Worm (Caenorhabditis elegans) whole organism, young adult: ENCODE results near the gene dhrr-1.

ENCODE experiments used
- B0336.3 ChIP-seq: fragments of 200-800 bp; sonication (Bioruptor generic); IDR thresholded peaks from 2 replicates; pipeline ENCODE4 v1.3.6; 2022; ENCODE audit warnings: missing genetic modification characterization, missing compliant biosample characterization
- C06A6.2 ChIP-seq: fragments of 200-800 bp; sonication (Bioruptor generic); conservative IDR thresholded peaks from 2 replicates; pipeline ENCODE4 v1.3.6; 2022; ENCODE audit warnings: missing genetic modification characterization, missing compliant biosample characterization
- C17E4.6 ChIP-seq: fragments of 200-800 bp; sonication (Bioruptor generic); IDR thresholded peaks from 2 replicates; pipeline ENCODE4 v1.3.6; 2022; ENCODE audit warnings: missing genetic modification reagents, missing genetic modification characterization, missing compliant biosample characterization
- D2030.7 ChIP-seq: fragments of 200-800 bp; sonication (Bioruptor generic); IDR thresholded peaks from 2 replicates; pipeline ENCODE4 v1.3.6; 2022; ENCODE audit warnings: missing genetic modification reagents, missing genetic modification characterization, missing compliant biosample characterization
- F33H1.4 ChIP-seq: fragments of 200-800 bp; sonication (Bioruptor generic); IDR thresholded peaks from 2 replicates; pipeline ENCODE4 v1.3.6; 2022; ENCODE audit warnings: missing genetic modification reagents, missing genetic modification characterization, missing compliant biosample characterization
- F49E8.2 ChIP-seq: sonication (generic microtip); optimal IDR thresholded peaks from 3 replicates; lab custom pipeline; 2017; ENCODE audit warnings: missing genetic modification characterization, mild to moderate bottlenecking, missing compliant biosample characterization, antibody characterized with exemption, moderate library complexity; ENCODE audit not compliant: insufficient read depth
- F57A8.1 ChIP-seq: fragments of 200-800 bp; sonication (Bioruptor generic); optimal IDR thresholded peaks from 2 replicates; lab custom pipeline; 2018; ENCODE audit warnings: mild to moderate bottlenecking, missing genetic modification characterization, moderate library complexity, missing compliant biosample characterization
- T07F8.4 ChIP-seq: sonication (generic microtip); optimal IDR thresholded peaks from 2 replicates; lab custom pipeline; 2016; ENCODE audit warnings: mild to moderate bottlenecking, missing genetic modification characterization, moderate library complexity, missing compliant biosample characterization
- T26A5.8 ChIP-seq: sonication (generic microtip); optimal IDR thresholded peaks from 2 replicates; lab custom pipeline; 2016; ENCODE audit warnings: missing genetic modification characterization, missing compliant biosample characterization
- Y56A3A.18 ChIP-seq: fragments of 200-800 bp; sonication (Bioruptor generic); IDR thresholded peaks from 2 replicates; pipeline ENCODE4 v1.3.6; 2022; ENCODE audit warnings: missing genetic modification reagents, missing genetic modification characterization, missing compliant biosample characterization
- aptf-2 ChIP-seq: fragments of 200-800 bp; sonication (Bioruptor generic); conservative IDR thresholded peaks from 2 replicates; pipeline ENCODE4 v1.3.6; 2022; ENCODE audit warnings: missing genetic modification reagents, missing genetic modification characterization, missing compliant biosample characterization
- attf-3 ChIP-seq: fragments of 200-800 bp; sonication (Bioruptor generic); conservative IDR thresholded peaks from 2 replicates; pipeline ENCODE4 v1.3.6; 2022; ENCODE audit warnings: missing genetic modification reagents, missing genetic modification characterization, missing compliant biosample characterization
- bed-2 ChIP-seq: fragments of 200-800 bp; sonication (Bioruptor generic); IDR thresholded peaks from 2 replicates; pipeline ENCODE4 v1.3.6; 2022; ENCODE audit warnings: missing genetic modification reagents, missing genetic modification characterization, missing compliant biosample characterization
- ccch-3 ChIP-seq: fragments of 200-800 bp; sonication (Bioruptor generic); optimal IDR thresholded peaks from 2 replicates; lab custom pipeline; 2018; ENCODE audit warnings: mild to moderate bottlenecking, missing genetic modification characterization, missing compliant biosample characterization
- ceh-40 ChIP-seq: fragments of 200-800 bp; sonication (Bioruptor generic); IDR thresholded peaks from 2 replicates; pipeline ENCODE4 v1.3.6; 2022; ENCODE audit warnings: missing genetic modification characterization, missing compliant biosample characterization
- ceh-58 ChIP-seq: fragments of 200-800 bp; sonication (Bioruptor generic); IDR thresholded peaks from 2 replicates; pipeline ENCODE4 v1.3.6; 2022; ENCODE audit warnings: missing genetic modification characterization, missing compliant biosample characterization
- ceh-91 ChIP-seq: fragments of 200-800 bp; sonication (Bioruptor generic); IDR thresholded peaks from 2 replicates; pipeline ENCODE4 v1.3.6; 2022; ENCODE audit warnings: missing genetic modification reagents, missing genetic modification characterization, missing compliant biosample characterization
- chd-7 ChIP-seq: sonication (generic microtip); optimal IDR thresholded peaks from 2 replicates; lab custom pipeline; 2016; ENCODE audit warnings: mild to moderate bottlenecking, missing genetic modification characterization, moderate library complexity, missing compliant biosample characterization
- dpl-1 ChIP-seq: fragments of 150-350 bp; optimal IDR thresholded peaks from 2 replicates; lab custom pipeline; 2014; ENCODE audit warnings: missing biosample characterization, missing genetic modification reagents, missing genetic modification characterization
- efl-1 ChIP-seq: fragments of 150-350 bp; optimal IDR thresholded peaks from 2 replicates; lab custom pipeline; 2014; ENCODE audit warnings: missing biosample characterization, missing genetic modification reagents, missing genetic modification characterization
- ekl-4 ChIP-seq: fragments of 200-800 bp; sonication (Bioruptor generic); IDR thresholded peaks from 2 replicates; pipeline ENCODE4 v1.3.6; 2022; ENCODE audit warnings: missing genetic modification reagents, missing genetic modification characterization, missing compliant biosample characterization
- fkh-3 ChIP-seq: sonication (generic microtip); optimal IDR thresholded peaks from 2 replicates; lab custom pipeline; 2016; ENCODE audit warnings: mild to moderate bottlenecking, missing genetic modification characterization, missing compliant biosample characterization
- hlh-12 ChIP-seq: sonication (generic microtip); optimal IDR thresholded peaks from 2 replicates; lab custom pipeline; 2016; ENCODE audit warnings: missing genetic modification characterization, missing compliant biosample characterization
- hmg-1.2 ChIP-seq: fragments of 200-800 bp; sonication (Bioruptor generic); IDR thresholded peaks from 2 replicates; pipeline ENCODE4 v1.3.6; 2022; ENCODE audit warnings: missing genetic modification reagents, missing genetic modification characterization, missing compliant biosample characterization
- hsf-1 ChIP-seq: fragments of 200-800 bp; sonication (Bioruptor generic); IDR thresholded peaks from 2 replicates; pipeline ENCODE4 v1.3.6; 2022; ENCODE audit warnings: missing genetic modification reagents, missing genetic modification characterization, missing compliant biosample characterization
- lag-1 ChIP-seq: fragments of 200-800 bp; sonication (Bioruptor generic); IDR thresholded peaks from 2 replicates; pipeline ENCODE4 v1.3.6; 2022; ENCODE audit warnings: missing genetic modification reagents, missing genetic modification characterization, missing compliant biosample characterization
- lin-40 ChIP-seq: sonication (generic microtip); optimal IDR thresholded peaks from 2 replicates; lab custom pipeline; 2016; ENCODE audit warnings: missing genetic modification characterization, mild to moderate bottlenecking, missing compliant biosample characterization, missing genotype, missing genetic modification reagents
- lir-1 ChIP-seq: fragments of 200-800 bp; sonication (Bioruptor generic); conservative IDR thresholded peaks from 2 replicates; pipeline ENCODE4 v1.3.6; 2022; ENCODE audit warnings: missing genetic modification reagents, missing genetic modification characterization, missing compliant biosample characterization
- lsl-1 ChIP-seq: fragments of 200-800 bp; sonication (Bioruptor generic); optimal IDR thresholded peaks from 2 replicates; lab custom pipeline; 2018; ENCODE audit warnings: mild to moderate bottlenecking, missing genetic modification characterization, moderate library complexity, missing compliant biosample characterization
- lsy-27 ChIP-seq: sonication (generic microtip); optimal IDR thresholded peaks from 2 replicates; lab custom pipeline; 2017; ENCODE audit warnings: missing genetic modification characterization, mild to moderate bottlenecking, missing compliant biosample characterization, antibody characterized with exemption, missing genotype, borderline replicate concordance; ENCODE audit not compliant: insufficient read depth
- madf-10 ChIP-seq: sonication (generic microtip); optimal IDR thresholded peaks from 2 replicates; lab custom pipeline; 2016; ENCODE audit warnings: mild to moderate bottlenecking, missing genetic modification characterization, missing compliant biosample characterization
- madf-3 ChIP-seq: fragments of 200-800 bp; sonication (Bioruptor generic); IDR thresholded peaks from 2 replicates; pipeline ENCODE4 v1.3.6; 2022; ENCODE audit warnings: missing genetic modification reagents, missing genetic modification characterization, missing compliant biosample characterization
- mes-4 ChIP-seq: sonication (generic microtip); optimal IDR thresholded peaks from 2 replicates; lab custom pipeline; 2016; ENCODE audit warnings: missing genotype, missing genetic modification characterization, missing compliant biosample characterization
- nhr-27 ChIP-seq: fragments of 200-800 bp; sonication (Bioruptor generic); optimal IDR thresholded peaks from 2 replicates; lab custom pipeline; 2018; ENCODE audit warnings: mild to moderate bottlenecking, missing genetic modification characterization, moderate library complexity, missing compliant biosample characterization
- nhr-80 ChIP-seq: sonication (generic microtip); optimal IDR thresholded peaks from 2 replicates; lab custom pipeline; 2016; ENCODE audit warnings: missing genetic modification characterization, missing compliant biosample characterization
- pbrm-1 ChIP-seq: fragments of 200-800 bp; sonication (Bioruptor generic); IDR thresholded peaks from 2 replicates; pipeline ENCODE4 v1.3.6; 2022; ENCODE audit warnings: missing genetic modification reagents, missing genetic modification characterization, missing compliant biosample characterization
- pha-4 ChIP-seq: fragments of 150-350 bp; sonication (generic microtip); optimal IDR thresholded peaks from 2 replicates; lab custom pipeline; 2014; ENCODE audit warnings: missing biosample characterization, missing genetic modification reagents, missing genetic modification characterization
- sdz-38 ChIP-seq: sonication (generic microtip); optimal IDR thresholded peaks from 2 replicates; lab custom pipeline; 2016; ENCODE audit warnings: missing genotype, missing genetic modification characterization, missing compliant biosample characterization
- sea-2 ChIP-seq: fragments of 200-800 bp; sonication (Bioruptor generic); IDR thresholded peaks from 2 replicates; pipeline ENCODE4 v1.3.6; 2022; ENCODE audit warnings: missing genetic modification characterization, missing compliant biosample characterization
- snpc-1.1 ChIP-seq: sonication (generic microtip); optimal IDR thresholded peaks from 2 replicates; lab custom pipeline; 2017; ENCODE audit warnings: missing genetic modification characterization, mild to moderate bottlenecking, missing compliant biosample characterization, antibody characterized with exemption, moderate library complexity, missing genotype, missing genetic modification reagents; ENCODE audit not compliant: insufficient read depth
- snpc-1.3 ChIP-seq: sonication (generic microtip); optimal IDR thresholded peaks from 2 replicates; lab custom pipeline; 2017; ENCODE audit warnings: missing genetic modification characterization, mild to moderate bottlenecking, missing compliant biosample characterization, antibody characterized with exemption, moderate library complexity, missing genotype, missing genetic modification reagents; ENCODE audit not compliant: insufficient read depth
- tbx-9 ChIP-seq: sonication (generic microtip); optimal IDR thresholded peaks from 2 replicates; lab custom pipeline; 2016; ENCODE audit warnings: borderline replicate concordance, missing genetic modification characterization, inconsistent platforms, missing compliant biosample characterization
- unc-130 ChIP-seq: sonication (generic microtip); optimal IDR thresholded peaks from 2 replicates; lab custom pipeline; 2016; ENCODE audit warnings: missing genetic modification reagents, missing genetic modification characterization, missing compliant biosample characterization
- unc-62 ChIP-seq: fragments of 150-350 bp; optimal IDR thresholded peaks from 2 replicates; lab custom pipeline; 2014; ENCODE audit warnings: missing biosample characterization, missing genetic modification reagents, missing genetic modification characterization
- zfh-2 ChIP-seq: fragments of 200-800 bp; sonication (Bioruptor generic); conservative IDR thresholded peaks from 2 replicates; pipeline ENCODE4 v1.3.6; 2022; ENCODE audit warnings: missing genetic modification reagents, missing genetic modification characterization, missing compliant biosample characterization
- zim-3 ChIP-seq: sonication (generic microtip); optimal IDR thresholded peaks from 2 replicates; lab custom pipeline; 2017; ENCODE audit warnings: mild to moderate bottlenecking, missing genetic modification characterization, moderate library complexity, missing compliant biosample characterization
- ztf-25 ChIP-seq: fragments of 200-800 bp; sonication (Bioruptor generic); IDR thresholded peaks from 2 replicates; pipeline ENCODE4 v1.3.6; 2022; ENCODE audit warnings: missing genetic modification reagents, missing genetic modification characterization, missing compliant biosample characterization
- ztf-28 ChIP-seq: fragments of 200-800 bp; sonication (Bioruptor generic); IDR thresholded peaks from 2 replicates; pipeline ENCODE4 v1.3.6; 2022; ENCODE audit warnings: missing genetic modification reagents, missing genetic modification characterization, missing compliant biosample characterization

Gene dhrr-1

DNA sequence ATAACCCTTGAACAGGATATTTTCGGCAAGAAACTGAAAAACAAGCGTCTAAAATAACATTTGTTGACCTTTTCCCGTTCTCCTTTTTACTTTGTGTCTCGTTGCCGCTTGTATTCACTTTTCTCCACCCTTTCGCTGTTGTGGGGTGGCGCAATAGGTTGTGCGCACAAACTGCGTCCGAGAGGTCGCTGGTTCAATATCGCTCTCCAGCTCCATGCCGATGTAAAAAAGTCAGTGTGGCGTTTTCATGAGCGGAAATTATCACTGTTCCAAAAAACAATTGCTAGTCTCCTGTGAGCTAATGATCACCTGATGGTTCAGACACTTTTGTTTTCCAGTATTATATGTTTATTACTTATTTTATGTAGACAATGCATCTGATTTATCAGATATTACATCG, 6.9 kb upstream of the dhrr-1 start (continued):
- TF ChIP-seq bed-2 (GFP tag; lab: Robert Waterston, UW) (no peak), zim-3 (tag; lab: Kevin White, UChicago) (peak; percentile 71), sea-2 (GFP tag; lab: Robert Waterston, UW) (no peak), chd-7 (no peak), F49E8.2 (tag; lab: Kevin White, UChicago) (peak; percentile 58), madf-3 (0 out of 2 replicates have a peak, but pooled peaks have one; percentile 14), hlh-12 (tag; lab: Kevin White, UChicago) (no peak), F33H1.4 (GFP tag; lab: Robert Waterston, UW) (peak; percentile 61; the same call in 1 of the 2 replicates), ccch-3 (GFP tag; lab: Kevin White, UChicago) (no peak), lir-1 (GFP tag; lab: Robert Waterston, UW) (0 out of 2 replicates have a peak, but pooled peaks have one; percentile 58), ceh-58 (GFP tag; lab: Robert Waterston, UW) (no peak), tbx-9 (no peak), fkh-3 (tag; lab: Kevin White, UChicago) (peak; percentile 66), sdz-38 (no peak), ekl-4 (peak; percentile 76; the same call in 1 of the 2 replicates), attf-3 (GFP tag; lab: Robert Waterston, UW) (no peak), lsl-1 (GFP tag; lab: Kevin White, UChicago) (peak; percentile 60), lag-1 (GFP tag; lab: Robert Waterston, UW) (no peak), T07F8.4 (tag; lab: Kevin White, UChicago) (peak; percentile 70), C17E4.6 (GFP tag; lab: Robert Waterston, UW) (0 out of 2 replicates have a peak, but pooled peaks have one; percentile 23), lsy-27 (tag; lab: Kevin White, UChicago) (no peak), hmg-1.2 (peak; percentile 70), snpc-1.3 (tag; lab: Kevin White, UChicago) (peak; percentile 72), pha-4 (no peak), ztf-28 (GFP tag; lab: Robert Waterston, UW) (no peak), T26A5.8 (tag; lab: Kevin White, UChicago) (peak; percentile 36), snpc-1.1 (tag; lab: Kevin White, UChicago) (peak; percentile 35), nhr-80 (no peak), mes-4 (tag; lab: Kevin White, UChicago) (peak; percentile 38), unc-130 (GFP tag; lab: Kevin White, UChicago) (peak; percentile 39), ceh-40 (GFP tag; lab: Robert Waterston, UW) (no peak), aptf-2 (GFP tag; lab: Robert Waterston, UW) (0 out of 2 replicates have a peak, but pooled peaks have one; percentile 32), dpl-1 (GFP tag; lab: Kevin White, UChicago) (no peak), nhr-27 (tag; lab: Kevin White, UChicago) (peak; percentile 27), unc-62 (no peak), hsf-1 (GFP tag; lab: Robert Waterston, UW) (no peak), pbrm-1 (GFP tag; lab: Robert Waterston, UW) (peak; percentile 76; the same call in 1 of the 2 replicates), lin-40 (tag; lab: Kevin White, UChicago) (peak; percentile 79), zfh-2 (no peak), D2030.7 (GFP tag; lab: Robert Waterston, UW) (peak; percentile 80), ztf-25 (GFP tag; lab: Robert Waterston, UW) (peak; percentile 84; the same call in 1 of the 2 replicates), C06A6.2 (no peak), ceh-91 (GFP tag; lab: Robert Waterston, UW) (peak; percentile 64), madf-10 (tag; lab: Kevin White, UChicago) (peak; percentile 81), efl-1 (GFP tag; lab: Kevin White, UChicago) (peak; percentile 39), B0336.3 (GFP tag; lab: Robert Waterston, UW) (no peak), F57A8.1 (GFP tag; lab: Kevin White, UChicago) (peak; percentile 73), Y56A3A.18 (GFP tag; lab: Robert Waterston, UW) (0 out of 2 replicates have a peak, but pooled peaks have one; percentile 43)
